Worm (Caenorhabditis elegans) whole organism, young adult: Measurements from ENCODE around the gene str-19.

Experiments used
- attf-6 ChIP-seq: fragments of 200-800 bp; sonication (Bioruptor generic); IDR thresholded peaks from 2 replicates; pipeline ENCODE4 v1.3.6; 2022; ENCODE audit warnings: missing genetic modification reagents, missing genetic modification characterization, missing compliant biosample characterization
- hmg-20 ChIP-seq: fragments of 200-800 bp; sonication (Bioruptor generic); IDR thresholded peaks from 2 replicates; pipeline ENCODE4 v1.3.6; 2022; ENCODE audit warnings: missing genetic modification reagents, missing genetic modification characterization, missing compliant biosample characterization
- lin-26 ChIP-seq: fragments of 200-800 bp; sonication (Bioruptor generic); IDR thresholded peaks from 2 replicates; pipeline ENCODE4 v1.3.6; 2022; ENCODE audit warnings: missing genetic modification reagents, missing genetic modification characterization, missing compliant biosample characterization
- lin-54 ChIP-seq: fragments of 200-800 bp; sonication (Bioruptor generic); optimal IDR thresholded peaks from 2 replicates; lab custom pipeline; 2018; ENCODE audit warnings: mild to moderate bottlenecking, missing genetic modification characterization, missing compliant biosample characterization
- nhr-120 ChIP-seq: fragments of 200-800 bp; sonication (Bioruptor generic); IDR thresholded peaks from 2 replicates; pipeline ENCODE4 v1.3.6; 2022; ENCODE audit warnings: missing genetic modification characterization, missing compliant biosample characterization

- TF ChIP-seq lin-26 (no peak), nhr-120 (GFP tag; lab: Robert Waterston, UW) (no peak), hmg-20 (no peak), attf-6 (GFP tag; lab: Robert Waterston, UW) (no peak), lin-54 (GFP tag; lab: Kevin White, UChicago) (no peak)
Measured at ce11 chrV:15732209-15732608, 12.1 kb downstream of the str-19 start, which contains the start of gene str-38.
